Worm (Caenorhabditis elegans): Measurements from ENCODE around the gene snr-3.

Gene snr-3

ce11 chrII:6469340-6469739 lies 20.2 kb downstream of the snr-3 start:
- TF ChIP-seq B0035.1 (tag; optimal IDR thresholded peaks at IDR 0.05) (no peak), nhr-80 (tag; optimal IDR thresholded peaks at IDR 0.05) (peak; percentile 71), unc-130 (GFP tag; optimal IDR thresholded peaks at IDR 0.05) (no peak), ztf-22 (GFP tag; optimal IDR thresholded peaks at IDR 0.05) (no peak)

- TF ChIP-seq snpc-1.3 (tag; optimal IDR thresholded peaks at IDR 0.05; ENCODE audit: insufficient read depth) (no peak), tlf-1 (GFP tag; optimal IDR thresholded peaks at IDR 0.05) (no peak), ccch-3 (GFP tag; optimal IDR thresholded peaks at IDR 0.05) (no peak), F37B4.10 (GFP tag; IDR thresholded peaks at IDR 0.05) (no peak), nhr-90 (tag; optimal IDR thresholded peaks at IDR 0.05) (no peak), dox-1 (GFP tag; IDR thresholded peaks at IDR 0.05) (no peak), F33H1.4 (GFP tag; IDR thresholded peaks at IDR 0.05) (no peak), lag-1 (GFP tag; IDR thresholded peaks at IDR 0.05) (no peak), F52B5.7 (tag; optimal IDR thresholded peaks at IDR 0.05) (no peak), lir-1 (GFP tag; conservative IDR thresholded peaks at IDR 0.05) (no peak), hsf-1 (GFP tag; IDR thresholded peaks at IDR 0.05) (no peak), nhr-80 (tag; optimal IDR thresholded peaks at IDR 0.05) (no peak), attf-5 (GFP tag; optimal IDR thresholded peaks at IDR 0.05) (no peak), Y56A3A.18 (GFP tag; IDR thresholded peaks at IDR 0.05) (no peak), tbp1 (GFP tag; optimal IDR thresholded peaks at IDR 0.05) (no peak)
Observed at ce11 chrII:6454671-6455070, 34.9 kb downstream of the snr-3 start, which contains the start of gene aptf-1. Gene aptf-1 (plus strand): TSS chrII:6454971.

- TF ChIP-seq rcor-1 (GFP tag; IDR thresholded peaks at IDR 0.05) (0 out of 2 replicates have a peak, but pooled peaks have one; percentile 23), ztf-18 (tag; optimal IDR thresholded peaks at IDR 0.05) (peak; percentile 90), B0035.1 (tag; optimal IDR thresholded peaks at IDR 0.05) (no peak), nhr-80 (tag; optimal IDR thresholded peaks at IDR 0.05) (peak; percentile 74), T07F8.4 (tag; optimal IDR thresholded peaks at IDR 0.05) (no peak), dox-1 (GFP tag; IDR thresholded peaks at IDR 0.05) (0 out of 2 replicates have a peak, but pooled peaks have one; percentile 50), attf-5 (GFP tag; optimal IDR thresholded peaks at IDR 0.05) (peak; percentile 69), dpl-1 (GFP tag; optimal IDR thresholded peaks at IDR 0.05) (peak; percentile 31), hmg-1.2 (GFP tag; IDR thresholded peaks at IDR 0.05) (peak; percentile 19; the same call in 1 of the 2 replicates), let-607 (tag; optimal IDR thresholded peaks at IDR 0.05) (no peak), Y67H2A.10 (GFP tag; conservative IDR thresholded peaks at IDR 0.05) (no peak), efl-1 (GFP tag; optimal IDR thresholded peaks at IDR 0.05) (peak; percentile 32), lin-35 (GFP tag; optimal IDR thresholded peaks at IDR 0.05) (peak in 1 of 3 experiments; percentile 31)
Observed at ce11 chrII:6453341-6453806, 36.2 kb downstream of the snr-3 start, which contains the start of gene atg-16.2. Gene atg-16.2 (minus strand): TSS chrII:6453391.

ce11 chrII:6449656-6450055 lies 39.9 kb downstream of the snr-3 start, which contains the start of gene nhr-22:
Gene nhr-22 (minus strand): TSS chrII:6449792.
- no peak for TF ChIP-seq attf-6 (GFP tag; IDR thresholded peaks at IDR 0.05)
- TF ChIP-seq Y53F4B.3 (GFP tag; IDR thresholded peaks at IDR 0.05) = no peak
- TF ChIP-seq rpc-1 (optimal IDR thresholded peaks at IDR 0.05) = no peak
- TF ChIP-seq rpc-1 (tag; optimal IDR thresholded peaks at IDR 0.05) = no peak
- TF ChIP-seq lsl-1 (GFP tag; optimal IDR thresholded peaks at IDR 0.05) = no peak

- TF ChIP-seq nhr-80 (tag; optimal IDR thresholded peaks at IDR 0.05) (peak; percentile 58), hmg-1.2 (GFP tag; IDR thresholded peaks at IDR 0.05) (no peak)
Observed at ce11 chrII:6448656-6449055, 40.9 kb downstream of the snr-3 start.
